Worm (Caenorhabditis elegans) whole organism, L2 larva: ENCODE measurements around the gene R151.1.

Experiments
- C34F6.9 ChIP-seq: fragments of 150-350 bp; optimal IDR thresholded peaks from 2 replicates; lab custom pipeline; 2014; ENCODE audit warnings: missing biosample characterization, missing genetic modification characterization
- F13H6.1 ChIP-seq: sonication (generic microtip); optimal IDR thresholded peaks from 2 replicates; lab custom pipeline; 2016; ENCODE audit warnings: missing genetic modification characterization, missing compliant biosample characterization
- R02D3.7 ChIP-seq: fragments of 150-350 bp; optimal IDR thresholded peaks from 2 replicates; lab custom pipeline; 2014; ENCODE audit warnings: missing biosample characterization, missing genetic modification characterization
- Y55F3AM.14 ChIP-seq: fragments of 200-800 bp; sonication (Bioruptor generic); optimal IDR thresholded peaks from 2 replicates; lab custom pipeline; 2018; ENCODE audit warnings: mild to moderate bottlenecking, missing genetic modification characterization, missing compliant biosample characterization
- ZK546.5 ChIP-seq: sonication (generic microtip); optimal IDR thresholded peaks from 2 replicates; lab custom pipeline; 2017; ENCODE audit warnings: missing biosample characterization, missing genetic modification characterization
- aly-2 ChIP-seq: fragments of 150-350 bp; optimal IDR thresholded peaks from 2 replicates; lab custom pipeline; 2014; ENCODE audit warnings: missing biosample characterization, missing genetic modification characterization
- blmp-1 ChIP-seq: sonication (generic microtip); optimal IDR thresholded peaks from 2 replicates; lab custom pipeline; 2017; ENCODE audit warnings: missing genetic modification characterization, mild to moderate bottlenecking, missing compliant biosample characterization, antibody characterized with exemption, moderate library complexity; ENCODE audit not compliant: insufficient read depth
- ceh-82 ChIP-seq: fragments of 150-350 bp; optimal IDR thresholded peaks from 2 replicates; lab custom pipeline; 2014; ENCODE audit warnings: missing biosample characterization, missing genetic modification characterization
- crh-2 ChIP-seq: sonication (generic microtip); optimal IDR thresholded peaks from 2 replicates; lab custom pipeline; 2017; ENCODE audit warnings: missing biosample characterization, missing genetic modification characterization
- dmd-4 ChIP-seq: sonication (generic microtip); optimal IDR thresholded peaks from 2 replicates; lab custom pipeline; 2017; ENCODE audit warnings: missing biosample characterization, missing genetic modification characterization
- egl-27 ChIP-seq: sonication (generic microtip); optimal IDR thresholded peaks from 3 replicates; lab custom pipeline; 2017; ENCODE audit warnings: missing biosample characterization, missing genetic modification reagents, missing genetic modification characterization
- elt-1 ChIP-seq: fragments of 150-350 bp; optimal IDR thresholded peaks from 2 replicates; lab custom pipeline; 2014; ENCODE audit warnings: missing biosample characterization, missing genetic modification characterization
- gmeb-1 ChIP-seq: fragments of 150-350 bp; optimal IDR thresholded peaks from 2 replicates; lab custom pipeline; 2014; ENCODE audit warnings: missing biosample characterization, missing genetic modification characterization
- lin-11 ChIP-seq: fragments of 150-350 bp; sonication (generic microtip); optimal IDR thresholded peaks from 2 replicates; lab custom pipeline; 2014; ENCODE audit warnings: missing biosample characterization, missing genetic modification characterization, inconsistent platforms, mixed read lengths
- lin-39 ChIP-seq: fragments of 150-350 bp; optimal IDR thresholded peaks from 2 replicates; lab custom pipeline; 2014; ENCODE audit warnings: missing biosample characterization, missing genetic modification reagents, missing genetic modification characterization
- lsy-2 ChIP-seq, 2 experiments: fragments of 150-350 bp in 1 of 2; sonication (generic microtip) in 1 of 2; optimal IDR thresholded peaks; 2 replicates each; lab custom pipeline; 2014 to 2017; ENCODE audit warnings: missing biosample characterization in 2 of 2, missing genetic modification characterization in 2 of 2
- mab-5 ChIP-seq: fragments of 150-350 bp; optimal IDR thresholded peaks from 2 replicates; lab custom pipeline; 2014; ENCODE audit warnings: missing biosample characterization, missing genetic modification characterization
- mbf-1 ChIP-seq: sonication (generic microtip); optimal IDR thresholded peaks from 2 replicates; lab custom pipeline; 2017; ENCODE audit warnings: missing biosample characterization, missing genetic modification characterization
- mdl-1 ChIP-seq, 2 experiments: fragments of 150-350 bp in 1 of 2; sonication (generic microtip) in 1 of 2; optimal IDR thresholded peaks; 2 replicates each; lab custom pipeline; 2017; ENCODE audit warnings: missing biosample characterization in 2 of 2, missing genetic modification characterization in 2 of 2
- nhr-11 ChIP-seq: fragments of 150-350 bp; optimal IDR thresholded peaks from 2 replicates; lab custom pipeline; 2014; ENCODE audit warnings: missing biosample characterization, missing genetic modification characterization
- nhr-12 ChIP-seq: fragments of 150-350 bp; optimal IDR thresholded peaks from 2 replicates; lab custom pipeline; 2014; ENCODE audit warnings: missing biosample characterization, missing genetic modification characterization
- nhr-129 ChIP-seq: fragments of 150-350 bp; optimal IDR thresholded peaks from 2 replicates; lab custom pipeline; 2014; ENCODE audit warnings: missing biosample characterization, missing genetic modification characterization
- nhr-21 ChIP-seq: fragments of 150-350 bp; optimal IDR thresholded peaks from 2 replicates; lab custom pipeline; 2014; ENCODE audit warnings: missing biosample characterization, missing genetic modification characterization
- nhr-25 ChIP-seq: fragments of 150-350 bp; sonication (generic microtip); optimal IDR thresholded peaks from 3 replicates; lab custom pipeline; 2014; ENCODE audit warnings: missing biosample characterization, missing genetic modification characterization
- peb-1 ChIP-seq: fragments of 150-350 bp; optimal IDR thresholded peaks from 2 replicates; lab custom pipeline; 2014; ENCODE audit warnings: missing biosample characterization, missing genetic modification characterization
- sem-4 ChIP-seq: fragments of 150-350 bp; optimal IDR thresholded peaks from 2 replicates; lab custom pipeline; 2014; ENCODE audit warnings: missing biosample characterization, missing genetic modification reagents, missing genetic modification characterization
- skn-1 ChIP-seq: sonication (generic microtip); optimal IDR thresholded peaks from 2 replicates; lab custom pipeline; 2017; ENCODE audit warnings: missing biosample characterization, missing genetic modification characterization
- sma-3 ChIP-seq: sonication (generic microtip); optimal IDR thresholded peaks from 2 replicates; lab custom pipeline; 2016; ENCODE audit warnings: missing genetic modification reagents, missing genetic modification characterization, missing compliant biosample characterization
- sma-9 ChIP-seq, 2 experiments: fragments of 150-350 bp in 1 of 2; sonication (generic microtip) in 1 of 2; optimal IDR thresholded peaks; 2 replicates each; lab custom pipeline; 2014 to 2016; ENCODE audit warnings: missing genetic modification characterization in 2 of 2, mild to moderate bottlenecking in 1 of 2, missing biosample characterization in 1 of 2, missing compliant biosample characterization in 1 of 2, missing genetic modification reagents in 1 of 2, moderate library complexity in 1 of 2
- snpc-4 ChIP-seq: fragments of 150-350 bp; optimal IDR thresholded peaks from 2 replicates; lab custom pipeline; 2014; ENCODE audit warnings: missing biosample characterization, missing genetic modification characterization
- unc-62 ChIP-seq: fragments of 150-350 bp; optimal IDR thresholded peaks from 2 replicates; lab custom pipeline; 2014; ENCODE audit warnings: missing biosample characterization, missing genetic modification reagents, missing genetic modification characterization
- zag-1 ChIP-seq: fragments of 150-350 bp; optimal IDR thresholded peaks from 2 replicates; lab custom pipeline; 2014; ENCODE audit warnings: missing biosample characterization, missing genetic modification characterization
- ztf-1 ChIP-seq: fragments of 200-800 bp; sonication (Bioruptor generic); conservative IDR thresholded peaks from 2 replicates; pipeline ENCODE4 v1.3.6; 2022; ENCODE audit warnings: missing genetic modification characterization, missing compliant biosample characterization
- ztf-11 ChIP-seq: sonication (generic microtip); optimal IDR thresholded peaks from 2 replicates; lab custom pipeline; 2017; ENCODE audit warnings: missing biosample characterization, missing genetic modification characterization
- ztf-4 ChIP-seq: fragments of 150-350 bp; optimal IDR thresholded peaks from 2 replicates; lab custom pipeline; 2014; ENCODE audit warnings: missing biosample characterization, missing genetic modification characterization

Gene R151.1

DNA sequence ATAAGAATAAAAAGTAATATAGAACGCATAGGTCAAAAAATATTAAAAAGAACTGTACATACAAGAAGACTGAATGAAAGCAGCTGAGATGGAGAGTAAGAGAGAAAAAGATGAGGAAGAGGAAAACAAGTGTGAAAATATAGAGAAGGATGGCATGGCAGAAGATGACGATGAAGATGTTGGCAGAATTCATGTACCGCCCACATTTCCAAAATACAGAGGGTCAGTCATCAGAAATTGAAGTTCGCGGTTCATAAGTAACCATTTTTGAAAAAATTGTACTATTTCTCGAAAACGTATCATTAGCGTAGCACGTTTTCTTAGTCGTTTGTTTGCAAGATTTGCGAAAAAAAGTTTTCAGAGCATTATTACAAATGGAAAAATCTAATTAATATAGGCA is 31.4 kb downstream of the R151.1 start, which contains the start of gene zmp-6:
TSS of gene zmp-6 (minus strand) at position 101 of the 400 bp plus-strand sequence.
- TF ChIP-seq ztf-4 (tag; lab: Kevin White, UChicago) (no peak), nhr-21 (tag; lab: Kevin White, UChicago) (no peak), egl-27 (tag; lab: Kevin White, UChicago) (no peak), nhr-129 (tag; lab: Kevin White, UChicago) (no peak), zag-1 (tag; lab: Kevin White, UChicago) (no peak), ceh-82 (no peak), F13H6.1 (tag; lab: Kevin White, UChicago) (no peak), unc-62 (GFP tag; lab: Kevin White, UChicago) (no peak), lin-11 (tag; lab: Kevin White, UChicago) (no peak), aly-2 (tag; lab: Kevin White, UChicago) (no peak), ZK546.5 (tag; lab: Kevin White, UChicago) (no peak), Y55F3AM.14 (GFP tag; lab: Kevin White, UChicago) (no peak), nhr-25 (tag; lab: Kevin White, UChicago) (no peak), mdl-1 (tag; optimal IDR thresholded peaks at IDR 0.05; lab: Kevin White, UChicago) (no peak), R02D3.7 (tag; lab: Kevin White, UChicago) (no peak), skn-1 (tag; lab: Kevin White, UChicago) (no peak)

DNA sequence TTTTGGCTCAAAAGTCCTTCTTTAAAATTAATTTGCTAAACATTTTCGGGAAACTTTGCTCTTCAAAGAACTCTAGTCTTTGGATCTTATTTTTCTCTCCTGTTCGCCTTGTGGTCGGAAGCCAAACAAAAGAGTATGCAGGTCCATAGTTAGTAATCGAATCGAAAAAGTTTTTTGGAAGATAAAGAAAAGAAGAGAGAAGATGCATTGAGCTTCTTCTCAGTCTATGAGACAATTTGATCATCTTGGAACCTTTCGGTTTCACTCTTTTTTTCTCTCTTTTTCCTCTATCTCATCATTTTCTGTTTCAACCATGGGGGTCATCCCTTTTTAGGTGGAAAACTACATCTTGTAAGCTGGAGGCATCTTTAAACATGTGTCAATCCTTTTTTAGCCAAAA is 37.3 kb downstream of the R151.1 start:
- TF ChIP-seq gmeb-1 (tag; lab: Kevin White, UChicago): no peak
- no peak for TF ChIP-seq mdl-1 (tag; optimal IDR thresholded peaks at IDR 0.05; lab: Kevin White, UChicago)
- no peak for TF ChIP-seq nhr-129 (tag; lab: Kevin White, UChicago)
- TF ChIP-seq R02D3.7 (tag; lab: Kevin White, UChicago): no peak
- no peak for TF ChIP-seq mbf-1 (tag; lab: Kevin White, UChicago)
- no peak for TF ChIP-seq blmp-1 (tag; lab: Kevin White, UChicago)
- no peak for TF ChIP-seq lin-11 (tag; lab: Kevin White, UChicago)
- TF ChIP-seq sma-9 (GFP tag; optimal IDR thresholded peaks at IDR 0.05; lab: Kevin White, UChicago): peak; percentile 41
- TF ChIP-seq sma-9 (tag; optimal IDR thresholded peaks at IDR 0.05; lab: Kevin White, UChicago): no peak
- no peak for TF ChIP-seq ztf-1
- no peak for TF ChIP-seq ztf-4 (tag; lab: Kevin White, UChicago)
- TF ChIP-seq dmd-4 (tag; lab: Kevin White, UChicago): no peak
- peak in 1 of 2 experiments; percentile 21 for TF ChIP-seq lsy-2 (tag; optimal IDR thresholded peaks at IDR 0.05; lab: Kevin White, UChicago)
- no peak for TF ChIP-seq sem-4 (tag; lab: Kevin White, UChicago)
- no peak for TF ChIP-seq snpc-4
- TF ChIP-seq peb-1 (tag; lab: Kevin White, UChicago): no peak

DNA sequence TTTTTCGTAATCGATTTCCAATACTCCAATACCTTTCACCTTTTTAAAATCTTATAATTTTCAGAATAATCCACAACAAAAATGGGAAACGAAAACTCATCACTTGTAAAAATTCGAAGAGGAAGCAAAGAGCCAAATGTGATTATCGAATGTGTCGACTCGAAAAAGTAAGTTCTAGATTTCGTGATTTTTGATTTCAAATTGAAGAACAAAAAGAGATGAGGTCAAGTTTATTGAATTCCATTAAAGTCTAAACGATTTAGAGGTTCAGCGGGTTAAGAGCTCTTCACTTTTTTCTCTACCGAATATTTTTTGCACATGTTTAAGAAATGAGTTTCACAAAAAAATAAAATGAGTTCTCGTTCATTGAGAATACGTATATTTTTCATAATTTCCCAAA is 42.6 kb downstream of the R151.1 start, which contains the start of gene B0361.4:
TSS of gene B0361.4 (plus strand) at position 61 of the 400 bp plus-strand sequence.
- no peak for TF ChIP-seq dmd-4 (tag; lab: Kevin White, UChicago)
- TF ChIP-seq nhr-21 (tag; lab: Kevin White, UChicago): no peak
- TF ChIP-seq lsy-2 (tag; optimal IDR thresholded peaks at IDR 0.05; lab: Kevin White, UChicago): no peak
- no peak for TF ChIP-seq crh-2 (tag; lab: Kevin White, UChicago)
- TF ChIP-seq unc-62 (GFP tag; lab: Kevin White, UChicago): no peak
- no peak for TF ChIP-seq sma-3
- no peak for TF ChIP-seq sem-4 (tag; lab: Kevin White, UChicago)
- TF ChIP-seq lin-39 (tag; lab: Kevin White, UChicago): no peak
- no peak for TF ChIP-seq nhr-12
- TF ChIP-seq elt-1 (tag; lab: Kevin White, UChicago): no peak
- no peak for TF ChIP-seq ztf-11 (tag; lab: Kevin White, UChicago)
- no peak for TF ChIP-seq nhr-11 (tag; lab: Kevin White, UChicago)
- no peak for TF ChIP-seq F13H6.1 (tag; lab: Kevin White, UChicago)
- TF ChIP-seq ZK546.5 (tag; lab: Kevin White, UChicago): no peak
- no peak for TF ChIP-seq ztf-4 (tag; lab: Kevin White, UChicago)
- no peak for TF ChIP-seq ceh-82
- TF ChIP-seq mab-5 (tag; lab: Kevin White, UChicago): no peak

DNA sequence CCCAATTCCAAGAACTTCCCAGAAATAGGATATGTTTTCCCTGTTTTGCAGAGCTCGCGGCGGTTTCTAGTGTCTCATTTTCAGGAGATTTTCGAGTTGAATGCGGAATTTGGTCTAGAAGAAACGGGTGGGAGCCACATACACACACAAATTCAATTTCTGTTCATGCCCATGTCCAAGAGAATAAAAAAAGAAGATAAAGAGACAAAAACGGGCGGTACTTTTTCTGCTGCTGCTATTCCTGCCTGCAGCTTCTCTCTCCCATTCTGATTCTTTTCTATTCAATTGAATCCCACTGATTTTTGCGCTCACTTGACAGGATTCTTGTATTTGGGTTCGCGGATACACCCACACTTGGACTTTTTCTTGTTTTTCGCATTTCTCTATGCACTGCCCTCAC is 46.3 kb downstream of the R151.1 start:
- TF ChIP-seq mbf-1 (tag; lab: Kevin White, UChicago) (no peak), F13H6.1 (tag; lab: Kevin White, UChicago) (no peak), sem-4 (tag; lab: Kevin White, UChicago) (no peak), aly-2 (tag; lab: Kevin White, UChicago) (no peak), R02D3.7 (tag; lab: Kevin White, UChicago) (no peak), elt-1 (tag; lab: Kevin White, UChicago) (no peak), sma-9 (GFP tag; optimal IDR thresholded peaks at IDR 0.05; lab: Kevin White, UChicago) (no peak), sma-9 (tag; optimal IDR thresholded peaks at IDR 0.05; lab: Kevin White, UChicago) (no peak), C34F6.9 (no peak), lsy-2 (tag; optimal IDR thresholded peaks at IDR 0.05; lab: Kevin White, UChicago) (no peak)
